Worm (Caenorhabditis elegans) whole organism, L1 larva: ENCODE measurements around the gene srxa-11.

Experiments
- C04F5.9 ChIP-seq: sonication (generic microtip); optimal IDR thresholded peaks from 2 replicates; lab custom pipeline; 2016; ENCODE audit warnings: missing genetic modification characterization, missing compliant biosample characterization
- F16B12.6 ChIP-seq: fragments of 150-350 bp; optimal IDR thresholded peaks from 2 replicates; lab custom pipeline; 2014; ENCODE audit warnings: missing biosample characterization, missing genetic modification characterization
- aha-1 ChIP-seq: fragments of 150-350 bp; optimal IDR thresholded peaks from 2 replicates; lab custom pipeline; 2014; ENCODE audit warnings: missing biosample characterization, missing genetic modification characterization
- aly-2 ChIP-seq: fragments of 150-350 bp; optimal IDR thresholded peaks from 2 replicates; lab custom pipeline; 2014; ENCODE audit warnings: missing biosample characterization, missing genetic modification characterization
- ama-1 ChIP-seq: fragments of 150-350 bp; optimal IDR thresholded peaks from 2 replicates; lab custom pipeline; 2014
- ceh-82 ChIP-seq, 3 experiments: fragments of 150-350 bp in 1 of 3; sonication (generic microtip) in 2 of 3; optimal IDR thresholded peaks; 2 replicates each; lab custom pipeline; 2014 to 2017; ENCODE audit warnings: missing biosample characterization in 3 of 3, missing genetic modification characterization in 3 of 3
- dpl-1 ChIP-seq, 3 experiments: fragments of 150-350 bp in 2 of 3; sonication (generic microtip) in 1 of 3; optimal IDR thresholded peaks; 2 replicates each; lab custom pipeline; 2014 to 2017; ENCODE audit warnings: missing biosample characterization in 3 of 3, missing genetic modification characterization in 3 of 3, missing genetic modification reagents in 3 of 3
- efl-1 ChIP-seq, 4 experiments: fragments of 150-350 bp; optimal IDR thresholded peaks in 3 of 4; peaks in 1 of 4; 1 replicate in 1 of 4; 2 replicates in 3 of 4; lab custom pipeline; 2014; ENCODE audit warnings: missing biosample characterization in 2 of 4, missing genetic modification characterization in 2 of 4, missing genetic modification reagents in 2 of 4
- efl-3 ChIP-seq: fragments of 200-800 bp; sonication (Bioruptor generic); optimal IDR thresholded peaks from 2 replicates; lab custom pipeline; 2018; ENCODE audit warnings: mild to moderate bottlenecking, missing genetic modification characterization, missing compliant biosample characterization
- egl-13 ChIP-seq: sonication (generic microtip); optimal IDR thresholded peaks from 2 replicates; lab custom pipeline; 2016; ENCODE audit warnings: missing genotype, missing genetic modification reagents, missing genetic modification characterization, missing compliant biosample characterization
- egl-27 ChIP-seq, 2 experiments: fragments of 150-350 bp in 1 of 2; sonication (generic microtip); optimal IDR thresholded peaks; 3 replicates each; lab custom pipeline; 2017 to 2018; ENCODE audit warnings: missing biosample characterization in 2 of 2, missing genetic modification characterization in 2 of 2, missing genetic modification reagents in 2 of 2
- fkh-8 ChIP-seq: sonication (generic microtip); optimal IDR thresholded peaks from 2 replicates; lab custom pipeline; 2016; ENCODE audit warnings: mild to moderate bottlenecking, missing genetic modification characterization, missing compliant biosample characterization
- grh-1 ChIP-seq: fragments of 200-800 bp; sonication (Bioruptor generic); IDR thresholded peaks from 2 replicates; pipeline ENCODE4 v1.3.6; 2022; ENCODE audit warnings: missing genetic modification reagents, missing genetic modification characterization, missing compliant biosample characterization
- hlh-4 ChIP-seq: sonication (generic microtip); optimal IDR thresholded peaks from 2 replicates; lab custom pipeline; 2016; ENCODE audit warnings: mild to moderate bottlenecking, missing genetic modification characterization, missing compliant biosample characterization
- irx-1 ChIP-seq: sonication (generic microtip); optimal IDR thresholded peaks from 2 replicates; lab custom pipeline; 2016; ENCODE audit warnings: missing genetic modification characterization, missing compliant biosample characterization
- isw-1 ChIP-seq: fragments of 200-800 bp; sonication (Bioruptor generic); IDR thresholded peaks from 2 replicates; pipeline ENCODE4 v1.3.6; 2022; ENCODE audit warnings: missing genetic modification characterization, missing compliant biosample characterization
- jun-1 ChIP-seq: fragments of 150-350 bp; optimal IDR thresholded peaks from 2 replicates; lab custom pipeline; 2014; ENCODE audit warnings: missing biosample characterization, missing genetic modification reagents, missing genetic modification characterization
- lin-15B ChIP-seq: fragments of 150-350 bp; sonication (generic microtip); optimal IDR thresholded peaks from 3 replicates; lab custom pipeline; 2014; ENCODE audit warnings: missing biosample characterization, missing genetic modification characterization
- lin-35 ChIP-seq, 2 experiments: fragments of 150-350 bp; optimal IDR thresholded peaks; 2 replicates each; lab custom pipeline; 2014; ENCODE audit warnings: missing biosample characterization in 2 of 2, missing genetic modification characterization in 2 of 2, missing genetic modification reagents in 2 of 2
- lir-3 ChIP-seq: sonication (generic microtip); optimal IDR thresholded peaks from 2 replicates; lab custom pipeline; 2016; ENCODE audit warnings: mild to moderate bottlenecking, missing genetic modification characterization, moderate library complexity, missing compliant biosample characterization; ENCODE audit not compliant: poor library complexity
- nhr-11 ChIP-seq: fragments of 150-350 bp; optimal IDR thresholded peaks from 2 replicates; lab custom pipeline; 2014; ENCODE audit warnings: missing biosample characterization, missing genetic modification characterization
- nhr-12 ChIP-seq: sonication (generic microtip); optimal IDR thresholded peaks from 2 replicates; lab custom pipeline; 2017; ENCODE audit warnings: missing biosample characterization, missing genetic modification characterization
- nhr-20 ChIP-seq: sonication (generic microtip); optimal IDR thresholded peaks from 2 replicates; lab custom pipeline; 2016; ENCODE audit warnings: mild to moderate bottlenecking, missing genetic modification characterization, missing compliant biosample characterization
- nhr-237 ChIP-seq: fragments of 150-350 bp; optimal IDR thresholded peaks from 2 replicates; lab custom pipeline; 2014; ENCODE audit warnings: missing biosample characterization, missing genetic modification characterization
- nhr-90 ChIP-seq: sonication (generic microtip); optimal IDR thresholded peaks from 2 replicates; lab custom pipeline; 2016; ENCODE audit warnings: mild to moderate bottlenecking, missing genetic modification characterization, missing compliant biosample characterization; ENCODE audit not compliant: poor library complexity
- pag-3 ChIP-seq: sonication (generic microtip); optimal IDR thresholded peaks from 2 replicates; lab custom pipeline; 2017; ENCODE audit warnings: missing genetic modification characterization, mild to moderate bottlenecking, missing compliant biosample characterization, antibody characterized with exemption, borderline replicate concordance; ENCODE audit not compliant: insufficient read depth
- rnt-1 ChIP-seq: sonication (generic microtip); optimal IDR thresholded peaks from 2 replicates; lab custom pipeline; 2016; ENCODE audit warnings: mild to moderate bottlenecking, missing genetic modification characterization, moderate library complexity, missing compliant biosample characterization
- skn-1 ChIP-seq: fragments of 150-350 bp; optimal IDR thresholded peaks from 2 replicates; lab custom pipeline; 2014; ENCODE audit warnings: missing biosample characterization, missing genetic modification characterization
- snpc-4 ChIP-seq: fragments of 150-350 bp; optimal IDR thresholded peaks from 2 replicates; lab custom pipeline; 2014; ENCODE audit warnings: missing biosample characterization, missing genetic modification characterization
- sox-4 ChIP-seq: sonication (generic microtip); optimal IDR thresholded peaks from 2 replicates; lab custom pipeline; 2016; ENCODE audit warnings: missing genetic modification characterization, missing compliant biosample characterization
- swsn-7 ChIP-seq: sonication (generic microtip); optimal IDR thresholded peaks from 2 replicates; lab custom pipeline; 2016; ENCODE audit warnings: missing genetic modification characterization, missing compliant biosample characterization
- tbx-2 ChIP-seq: sonication (generic microtip); optimal IDR thresholded peaks from 2 replicates; lab custom pipeline; 2016; ENCODE audit warnings: missing genetic modification characterization, missing compliant biosample characterization
- unc-130 ChIP-seq: fragments of 150-350 bp; optimal IDR thresholded peaks from 2 replicates; lab custom pipeline; 2017; ENCODE audit warnings: missing biosample characterization, missing genetic modification characterization, inconsistent platforms
- unc-30 ChIP-seq: sonication (generic microtip); optimal IDR thresholded peaks from 2 replicates; lab custom pipeline; 2017; ENCODE audit warnings: missing biosample characterization, missing genetic modification characterization
- unc-62 ChIP-seq: fragments of 150-350 bp; optimal IDR thresholded peaks from 2 replicates; lab custom pipeline; 2014; ENCODE audit warnings: missing biosample characterization, missing genetic modification reagents, missing genetic modification characterization
- unc-86 ChIP-seq: sonication (generic microtip); optimal IDR thresholded peaks from 2 replicates; lab custom pipeline; 2016; ENCODE audit warnings: missing genetic modification characterization, missing compliant biosample characterization
- unc-98 ChIP-seq: fragments of 200-800 bp; sonication (Bioruptor generic); IDR thresholded peaks from 2 replicates; pipeline ENCODE4 v1.3.6; 2022; ENCODE audit warnings: missing genetic modification characterization, missing compliant biosample characterization
- vab-15 ChIP-seq: sonication (generic microtip); optimal IDR thresholded peaks from 2 replicates; lab custom pipeline; 2017; ENCODE audit warnings: missing genotype, mild to moderate bottlenecking, missing genetic modification characterization, missing compliant biosample characterization
- xbp-1 ChIP-seq: sonication (generic microtip); optimal IDR thresholded peaks from 2 replicates; lab custom pipeline; 2016; ENCODE audit warnings: missing genetic modification characterization, missing compliant biosample characterization
- zip-4 ChIP-seq: fragments of 200-800 bp; sonication (Bioruptor generic); optimal IDR thresholded peaks from 2 replicates; lab custom pipeline; 2018; ENCODE audit warnings: mild to moderate bottlenecking, missing genetic modification characterization, moderate library complexity, missing compliant biosample characterization

Gene srxa-11

DNA sequence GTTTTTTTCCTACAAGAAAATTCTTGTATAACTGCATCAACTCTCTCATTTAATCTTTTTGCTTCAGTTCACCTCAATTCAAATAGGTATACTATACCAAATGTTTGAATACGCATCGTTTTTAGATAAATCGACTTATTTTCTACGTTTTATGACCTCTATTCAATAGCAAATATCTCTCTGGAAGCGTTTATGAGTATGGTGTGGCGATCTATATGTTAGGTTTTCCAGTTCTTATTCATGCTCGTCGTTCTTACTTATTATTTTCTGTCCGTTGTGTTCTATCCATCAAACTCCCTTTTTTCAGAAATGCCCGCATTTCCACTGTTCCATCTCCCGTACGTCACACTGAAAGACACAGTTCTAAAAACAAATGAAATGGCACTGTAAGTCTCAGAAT, 43.3 kb upstream of the srxa-11 start, which contains the start of gene T22G5.3:
Gene T22G5.3 (plus strand): TSS at position 301 of the 400 bp plus-strand sequence.
- no peak for TF ChIP-seq rnt-1 (tag; lab: Kevin White, UChicago)
- no peak for TF ChIP-seq grh-1 (GFP tag; lab: Robert Waterston, UW)
- no peak for TF ChIP-seq ama-1 (lab: Kevin White, UChicago)
- no peak for TF ChIP-seq aha-1 (tag; lab: Kevin White, UChicago)
- TF ChIP-seq fkh-8 (tag; lab: Kevin White, UChicago): no peak
- no peak for TF ChIP-seq zip-4 (GFP tag; lab: Kevin White, UChicago)
- TF ChIP-seq F16B12.6 (tag; lab: Kevin White, UChicago): no peak
- TF ChIP-seq unc-86 (tag; lab: Kevin White, UChicago): no peak
- no peak for TF ChIP-seq efl-3 (GFP tag; lab: Kevin White, UChicago)

DNA sequence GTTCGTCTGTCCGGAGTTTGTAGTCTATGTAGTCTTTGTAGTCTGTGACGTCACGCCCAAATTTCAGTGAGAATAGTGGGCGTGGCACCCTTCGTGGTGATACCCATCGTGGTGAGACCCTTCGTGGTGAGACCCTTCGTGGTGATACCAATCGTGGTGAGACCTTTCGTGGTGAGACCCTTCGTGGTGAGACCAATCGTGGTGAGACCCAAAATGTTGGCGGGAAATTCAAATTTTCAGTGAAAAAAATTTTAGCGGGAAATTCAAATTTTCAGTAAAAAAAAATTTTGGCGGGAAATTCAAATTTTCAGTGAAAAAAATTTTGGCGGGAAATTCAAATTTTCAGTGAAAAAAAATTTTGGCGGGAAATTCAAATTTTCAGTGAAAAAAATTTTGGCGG, 41.8 kb upstream of the srxa-11 start:
- TF ChIP-seq unc-98 (peak; percentile 53; the same call in 1 of the 2 replicates), isw-1 (GFP tag; lab: Robert Waterston, UW) (peak; percentile 11; the same call in 1 of the 2 replicates)

DNA sequence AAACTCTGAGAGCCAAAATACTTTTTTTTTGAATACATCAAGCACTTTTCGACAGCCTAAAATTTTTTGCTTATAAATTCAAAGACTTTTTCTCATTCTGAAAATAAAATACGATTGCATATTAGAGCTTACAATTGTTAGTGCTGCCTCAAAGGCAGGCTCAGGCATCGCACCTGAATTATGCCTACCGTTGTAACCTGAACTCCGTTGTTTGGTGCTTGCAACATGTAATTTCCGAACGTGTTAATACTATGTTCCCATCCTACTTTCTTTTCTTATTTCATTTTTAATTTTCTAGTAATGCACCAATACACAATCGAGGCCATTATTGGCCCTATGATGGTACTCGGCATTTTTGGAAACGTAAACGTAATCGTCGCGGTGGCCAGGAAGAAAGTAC, 36.6 kb upstream of the srxa-11 start, which contains the start of gene srsx-19:
Gene srsx-19 (plus strand): TSS at position 301 of the 400 bp plus-strand sequence.
- TF ChIP-seq rnt-1 (tag; lab: Kevin White, UChicago) (no peak), egl-27 (tag; optimal IDR thresholded peaks at IDR 0.05; lab: Kevin White, UChicago) (no peak), nhr-237 (tag; lab: Kevin White, UChicago) (no peak), pag-3 (tag; lab: Kevin White, UChicago) (no peak), unc-130 (no peak), lin-35 (GFP tag; optimal IDR thresholded peaks at IDR 0.05; lab: Kevin White, UChicago) (no peak), unc-62 (GFP tag; lab: Kevin White, UChicago) (no peak), unc-86 (tag; lab: Kevin White, UChicago) (no peak), fkh-8 (tag; lab: Kevin White, UChicago) (no peak), isw-1 (GFP tag; lab: Robert Waterston, UW) (no peak), snpc-4 (tag; lab: Kevin White, UChicago) (no peak), aly-2 (tag; lab: Kevin White, UChicago) (no peak), irx-1 (tag; lab: Kevin White, UChicago) (no peak)

DNA sequence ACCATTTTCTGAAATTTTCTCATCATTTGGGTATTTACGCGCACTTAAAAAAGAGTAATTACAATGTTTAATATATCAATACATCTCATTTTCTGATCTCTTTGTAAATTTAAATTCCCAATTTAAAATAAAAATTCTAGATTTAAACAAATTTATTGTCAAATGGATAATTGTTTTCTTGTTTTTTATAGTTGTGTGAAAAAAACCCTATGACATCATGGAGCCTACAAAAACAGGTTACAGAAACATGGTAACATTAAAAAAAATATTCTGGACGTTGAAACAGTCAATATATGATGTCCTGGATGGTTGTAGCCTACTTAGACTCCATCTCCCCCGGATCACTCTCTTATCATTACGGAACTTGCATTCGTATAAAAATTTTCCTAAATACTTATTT, 34.4 kb upstream of the srxa-11 start, which contains the start of gene spp-12:
Gene spp-12 (plus strand): TSS at position 301 of the 400 bp plus-strand sequence.
- TF ChIP-seq nhr-90 (tag; lab: Kevin White, UChicago) (no peak), jun-1 (tag; lab: Kevin White, UChicago) (no peak), efl-1 (optimal IDR thresholded peaks at IDR 0.05; lab: Kevin White, UChicago) (no peak), efl-1 (GFP tag; optimal IDR thresholded peaks at IDR 0.05 in 1 of 2; lab: Kevin White, UChicago) (peak in 1 of 2 experiments; percentile 6), xbp-1 (no peak), sox-4 (tag; lab: Kevin White, UChicago) (no peak), efl-3 (GFP tag; lab: Kevin White, UChicago) (no peak), unc-30 (tag; lab: Kevin White, UChicago) (no peak), ceh-82 (tag; optimal IDR thresholded peaks at IDR 0.05; lab: Kevin White, UChicago) (no peak)
- TF ChIP-seq, all 84 proteins: peak for 1

DNA sequence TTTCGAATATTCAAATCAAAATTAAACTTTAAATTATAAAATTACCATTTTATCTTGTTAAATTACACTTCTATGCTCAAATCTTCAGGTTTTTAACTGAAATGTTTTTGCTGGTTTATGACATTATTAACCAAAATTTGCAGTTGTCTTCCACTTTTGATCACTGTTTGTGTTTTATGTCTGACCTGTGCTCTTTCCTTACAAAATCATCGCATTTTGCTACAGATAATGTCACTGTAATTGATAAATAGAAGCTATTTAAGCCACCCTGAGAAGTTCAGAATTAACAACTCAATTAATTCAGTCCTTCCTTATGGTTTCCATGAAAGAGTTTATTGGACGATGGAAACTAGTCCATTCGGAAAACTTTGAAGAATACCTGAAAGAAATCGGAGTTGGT, 33.5 kb upstream of the srxa-11 start, which contains the start of gene lbp-8:
Gene lbp-8 (plus strand): TSS at position 301 of the 400 bp plus-strand sequence.
- TF ChIP-seq lin-15B (tag; lab: Kevin White, UChicago) (no peak), nhr-11 (tag; lab: Kevin White, UChicago) (no peak), swsn-7 (tag; lab: Kevin White, UChicago) (no peak), C04F5.9 (no peak), egl-13 (tag; lab: Kevin White, UChicago) (no peak), nhr-12 (tag; lab: Kevin White, UChicago) (no peak), dpl-1 (GFP tag; optimal IDR thresholded peaks at IDR 0.05; lab: Kevin White, UChicago) (no peak), unc-130 (no peak), ama-1 (lab: Kevin White, UChicago) (no peak), skn-1 (tag; lab: Kevin White, UChicago) (no peak), egl-27 (tag; optimal IDR thresholded peaks at IDR 0.05; lab: Kevin White, UChicago) (no peak), unc-86 (tag; lab: Kevin White, UChicago) (no peak), lin-35 (GFP tag; optimal IDR thresholded peaks at IDR 0.05; lab: Kevin White, UChicago) (no peak), hlh-4 (tag; lab: Kevin White, UChicago) (no peak), jun-1 (tag; lab: Kevin White, UChicago) (no peak), lir-3 (no peak), nhr-20 (tag; lab: Kevin White, UChicago) (no peak), efl-3 (GFP tag; lab: Kevin White, UChicago) (no peak), vab-15 (tag; lab: Kevin White, UChicago) (no peak), tbx-2 (tag; lab: Kevin White, UChicago) (no peak)
